Fruit fly (Drosophila melanogaster): ENCODE results near the gene trn.

dm6 chr3L:13077326-13077725, 36.7 kb upstream of the trn start:
- TF ChIP-seq Hr39 (GFP tag; optimal IDR thresholded peaks at IDR 0.05) (no peak), Ets21C (GFP tag; optimal IDR thresholded peaks at IDR 0.05) (no peak), Eip75B (GFP tag; optimal IDR thresholded peaks at IDR 0.05) (no peak), Eip78C (GFP tag) (no peak)
